Worm (Caenorhabditis elegans) whole organism, late embryonic: ENCODE results near the gene M162.7.

Experiments used
- C38D4.7 ChIP-seq: fragments of 200-800 bp; sonication (Bioruptor generic); optimal IDR thresholded peaks from 2 replicates; lab custom pipeline; 2018; ENCODE audit warnings: mild to moderate bottlenecking, missing genetic modification characterization, moderate library complexity, missing compliant biosample characterization
- F13H6.1 ChIP-seq: sonication (generic microtip); optimal IDR thresholded peaks from 2 replicates; lab custom pipeline; 2016; ENCODE audit warnings: missing genetic modification characterization, missing compliant biosample characterization
- K02D7.2 ChIP-seq: sonication (generic microtip); optimal IDR thresholded peaks from 2 replicates; lab custom pipeline; 2017; ENCODE audit warnings: mild to moderate bottlenecking, missing genetic modification characterization, missing compliant biosample characterization
- K09A11.1 ChIP-seq: sonication (generic microtip); optimal IDR thresholded peaks from 2 replicates; lab custom pipeline; 2017; ENCODE audit warnings: antibody characterized with exemption, mild to moderate bottlenecking, missing genetic modification characterization, missing compliant biosample characterization; ENCODE audit not compliant: insufficient read depth
- ceh-14 ChIP-seq: sonication (generic microtip); optimal IDR thresholded peaks from 2 replicates; lab custom pipeline; 2016; ENCODE audit warnings: missing genotype, missing genetic modification characterization, missing compliant biosample characterization
- ceh-22 ChIP-seq: sonication (generic microtip); optimal IDR thresholded peaks from 2 replicates; lab custom pipeline; 2017; ENCODE audit warnings: missing biosample characterization, missing genetic modification characterization
- ceh-30 ChIP-seq: fragments of 150-350 bp; optimal IDR thresholded peaks from 2 replicates; lab custom pipeline; 2014; ENCODE audit warnings: missing biosample characterization, missing genetic modification characterization
- ceh-45 ChIP-seq: fragments of 200-800 bp; sonication (Bioruptor generic); IDR thresholded peaks from 2 replicates; pipeline ENCODE4 v1.3.6; 2022; ENCODE audit warnings: missing genetic modification reagents, missing genetic modification characterization, missing compliant biosample characterization
- ceh-6 ChIP-seq: fragments of 200-800 bp; sonication (Bioruptor generic); optimal IDR thresholded peaks from 2 replicates; lab custom pipeline; 2018; ENCODE audit warnings: mild to moderate bottlenecking, missing genetic modification characterization, missing compliant biosample characterization
- ceh-9 ChIP-seq: sonication (generic microtip); optimal IDR thresholded peaks from 2 replicates; lab custom pipeline; 2016; ENCODE audit warnings: mild to moderate bottlenecking, missing genetic modification characterization, inconsistent platforms, missing compliant biosample characterization
- dve-1 ChIP-seq: sonication (generic microtip); optimal IDR thresholded peaks from 2 replicates; lab custom pipeline; 2017; ENCODE audit warnings: antibody characterized with exemption, mild to moderate bottlenecking, missing genetic modification characterization, missing compliant biosample characterization
- elt-4 ChIP-seq: sonication (generic microtip); optimal IDR thresholded peaks from 2 replicates; lab custom pipeline; 2016; ENCODE audit warnings: missing genetic modification characterization, missing compliant biosample characterization
- ets-4 ChIP-seq: sonication (generic microtip); optimal IDR thresholded peaks from 2 replicates; lab custom pipeline; 2016; ENCODE audit warnings: missing genetic modification characterization, missing compliant biosample characterization
- eyg-1 ChIP-seq: sonication (generic microtip); optimal IDR thresholded peaks from 2 replicates; lab custom pipeline; 2016; ENCODE audit warnings: missing genotype, missing genetic modification characterization, missing compliant biosample characterization
- fax-1 ChIP-seq: sonication (generic microtip); optimal IDR thresholded peaks from 2 replicates; lab custom pipeline; 2016; ENCODE audit warnings: missing genotype, missing genetic modification characterization, missing compliant biosample characterization
- fkh-6 ChIP-seq: sonication (generic microtip); optimal IDR thresholded peaks from 2 replicates; lab custom pipeline; 2016; ENCODE audit warnings: missing genetic modification characterization, missing compliant biosample characterization
- gmeb-2 ChIP-seq: sonication (generic microtip); optimal IDR thresholded peaks from 2 replicates; lab custom pipeline; 2016; ENCODE audit warnings: missing genetic modification characterization, inconsistent platforms, missing compliant biosample characterization
- hlh-30 ChIP-seq: sonication (generic microtip); optimal IDR thresholded peaks from 2 replicates; lab custom pipeline; 2017; ENCODE audit warnings: antibody characterized with exemption, missing genetic modification characterization, missing compliant biosample characterization; ENCODE audit not compliant: insufficient read depth
- hlh-6 ChIP-seq: sonication (generic microtip); optimal IDR thresholded peaks from 2 replicates; lab custom pipeline; 2016; ENCODE audit warnings: missing genotype, missing genetic modification characterization, missing compliant biosample characterization
- hlh-8 ChIP-seq: sonication (generic microtip); optimal IDR thresholded peaks from 2 replicates; lab custom pipeline; 2016; ENCODE audit warnings: missing genotype, missing genetic modification characterization, missing compliant biosample characterization
- madf-2 ChIP-seq: sonication (generic microtip); optimal IDR thresholded peaks from 2 replicates; lab custom pipeline; 2017; ENCODE audit warnings: missing genetic modification characterization, missing compliant biosample characterization
- mec-3 ChIP-seq: sonication (generic microtip); optimal IDR thresholded peaks from 2 replicates; lab custom pipeline; 2016; ENCODE audit warnings: borderline replicate concordance, missing genetic modification characterization, missing compliant biosample characterization
- nfya-1 ChIP-seq: sonication (generic microtip); optimal IDR thresholded peaks from 2 replicates; lab custom pipeline; 2017; ENCODE audit warnings: missing genetic modification characterization, mild to moderate bottlenecking, missing compliant biosample characterization, antibody characterized with exemption, moderate library complexity
- nhr-232 ChIP-seq: sonication (generic microtip); optimal IDR thresholded peaks from 2 replicates; lab custom pipeline; 2016; ENCODE audit warnings: missing genetic modification characterization, missing compliant biosample characterization
- pag-3 ChIP-seq: sonication (generic microtip); optimal IDR thresholded peaks from 2 replicates; lab custom pipeline; 2016; ENCODE audit warnings: missing compliant biosample characterization, missing genetic modification characterization, borderline replicate concordance
- pha-4 ChIP-seq: fragments of 150-350 bp; optimal IDR thresholded peaks from 2 replicates; lab custom pipeline; 2018; ENCODE audit warnings: missing biosample characterization, missing genetic modification reagents, missing genetic modification characterization
- ref-2 ChIP-seq: sonication (generic microtip); optimal IDR thresholded peaks from 2 replicates; lab custom pipeline; 2016; ENCODE audit warnings: missing genetic modification characterization, missing compliant biosample characterization
- sdc-2 ChIP-seq: sonication (generic microtip); optimal IDR thresholded peaks from 2 replicates; lab custom pipeline; 2016; ENCODE audit warnings: missing genotype, missing genetic modification characterization, missing compliant biosample characterization
- sox-2 ChIP-seq: fragments of 200-800 bp; sonication (Bioruptor generic); IDR thresholded peaks from 2 replicates; pipeline ENCODE4 v1.3.6; 2022; ENCODE audit warnings: missing genetic modification reagents, missing genetic modification characterization, missing compliant biosample characterization
- ztf-16 ChIP-seq: sonication (generic microtip); optimal IDR thresholded peaks from 2 replicates; lab custom pipeline; 2017; ENCODE audit warnings: missing genetic modification characterization, missing compliant biosample characterization

The M162.7 gene

DNA sequence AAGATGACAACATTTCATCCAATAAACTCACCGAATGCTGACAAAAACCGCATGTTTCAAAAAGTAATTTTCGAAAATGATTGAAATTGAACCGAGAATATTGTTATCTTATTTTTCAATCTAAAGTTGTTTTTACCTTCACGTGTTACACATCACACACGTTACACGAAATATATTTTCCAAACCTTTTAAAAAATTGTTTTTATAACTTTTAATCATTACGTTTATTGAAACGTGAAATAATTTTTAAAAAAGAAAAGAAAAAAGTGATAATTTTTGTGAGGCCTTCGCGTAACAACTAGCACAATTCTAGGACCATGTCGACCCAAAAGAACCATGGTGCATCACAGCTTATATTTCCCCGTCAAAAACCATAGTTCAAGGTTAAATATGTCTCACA, at the start of gene M162.7:
TSS of gene M162.7 (minus strand) at position 101 of the 400 bp plus-strand sequence.
- TF ChIP-seq C38D4.7 (GFP tag; lab: Kevin White, UChicago), result no peak
- no peak for TF ChIP-seq pag-3 (tag; lab: Kevin White, UChicago)

DNA sequence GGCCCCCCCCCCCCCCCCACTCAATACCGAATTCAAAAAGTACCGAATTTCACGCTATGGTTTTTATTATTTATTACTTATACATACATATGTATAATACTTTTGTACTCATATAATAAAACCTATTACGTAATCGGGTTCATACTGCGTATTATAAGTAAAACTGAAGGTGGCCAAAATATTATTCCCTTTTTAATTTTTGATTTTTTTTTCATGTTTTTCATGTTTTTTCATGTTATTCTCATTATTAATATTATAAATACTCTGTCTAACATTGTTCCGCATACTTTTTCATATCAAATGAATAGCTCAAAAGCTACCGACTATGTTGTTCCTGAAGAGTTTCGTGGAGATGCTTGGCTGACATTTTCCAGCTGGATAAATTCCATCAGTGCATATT, 41.3 kb upstream of the M162.7 start, which contains the start of gene srw-38:
TSS of gene srw-38 (plus strand) at position 301 of the 400 bp plus-strand sequence.
- TF ChIP-seq ceh-6 (GFP tag; lab: Kevin White, UChicago), result no peak
- TF ChIP-seq madf-2 (tag; lab: Kevin White, UChicago), result no peak

DNA sequence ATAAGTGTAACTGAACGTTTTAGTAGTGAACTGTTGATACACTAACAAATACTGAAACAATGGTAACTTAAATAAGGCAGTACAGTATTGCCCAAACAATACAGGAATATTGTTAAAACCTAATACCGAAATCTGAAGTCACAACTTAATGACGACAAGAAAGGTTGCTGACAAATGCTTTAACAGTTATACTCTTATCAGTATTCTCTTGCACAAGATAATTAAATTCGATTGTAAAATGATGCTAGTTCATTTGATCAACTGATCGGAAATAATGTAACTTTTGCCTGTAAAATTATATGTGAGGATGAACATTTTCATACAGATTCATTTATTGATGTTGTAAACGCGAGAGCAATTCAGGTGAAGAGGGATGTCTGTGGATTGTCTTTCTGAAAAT, 36.8 kb upstream of the M162.7 start:
- no peak for TF ChIP-seq ceh-22 (tag; lab: Kevin White, UChicago)
- no peak for TF ChIP-seq sdc-2 (tag; lab: Kevin White, UChicago)
- TF ChIP-seq hlh-30, result no peak

DNA sequence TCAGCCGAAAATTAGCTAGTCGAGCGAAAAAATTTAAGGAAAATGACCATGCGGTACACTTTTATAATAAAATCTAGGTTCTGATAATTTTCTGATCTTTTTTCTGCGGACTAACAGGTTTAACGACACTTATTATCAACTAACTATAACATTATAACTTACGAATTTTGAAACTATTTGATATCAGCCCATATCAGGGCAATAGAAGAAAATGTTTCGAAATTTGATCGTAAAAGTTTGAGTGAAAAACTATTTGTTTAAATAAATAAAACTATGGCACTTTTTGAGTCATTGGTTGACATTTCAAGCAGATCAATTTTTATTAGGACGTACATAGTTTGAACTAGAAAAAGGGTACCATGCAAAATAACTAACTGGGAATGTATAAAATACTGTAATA, 36.0 kb upstream of the M162.7 start, which contains the start of gene pcp-4:
TSS of gene pcp-4 (minus strand) at position 197 of the 400 bp plus-strand sequence.
- TF ChIP-seq ref-2 (tag; lab: Kevin White, UChicago) (no peak), nhr-232 (tag; lab: Kevin White, UChicago) (no peak), mec-3 (no peak), ceh-45 (GFP tag; lab: Robert Waterston, UW) (no peak), K09A11.1 (tag; lab: Kevin White, UChicago) (no peak), nfya-1 (tag; lab: Kevin White, UChicago) (no peak), sox-2 (GFP tag; lab: Robert Waterston, UW) (no peak), elt-4 (tag; lab: Kevin White, UChicago) (no peak), gmeb-2 (tag; lab: Kevin White, UChicago) (no peak), ztf-16 (tag; lab: Kevin White, UChicago) (no peak), fkh-6 (tag; lab: Kevin White, UChicago) (no peak), K02D7.2 (tag; lab: Kevin White, UChicago) (no peak), pha-4 (no peak), dve-1 (tag; lab: Kevin White, UChicago) (no peak), ceh-9 (tag; lab: Kevin White, UChicago) (no peak)

DNA sequence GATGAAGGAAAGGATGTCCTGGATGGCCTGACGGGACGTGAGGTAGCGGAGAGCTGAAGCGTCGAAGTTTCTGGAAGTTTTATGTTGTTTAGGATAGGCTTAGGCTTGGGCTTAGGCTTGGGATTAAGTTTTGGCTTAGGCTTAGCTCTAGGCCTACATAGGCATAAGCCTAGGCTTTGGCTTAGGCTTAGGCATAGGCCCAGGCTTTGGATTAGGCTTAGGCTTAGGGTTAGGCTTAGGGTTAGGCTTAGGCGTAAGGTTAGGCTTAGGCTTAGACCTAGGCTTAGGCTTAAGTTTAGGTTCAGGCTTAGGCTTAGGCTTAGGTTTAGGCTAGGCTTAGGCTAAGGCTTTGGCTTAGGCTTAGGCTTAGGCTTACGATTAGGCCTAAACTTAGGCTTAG, 34.4 kb upstream of the M162.7 start:
- TF ChIP-seq dve-1 (tag; lab: Kevin White, UChicago) (peak; percentile 71), ref-2 (tag; lab: Kevin White, UChicago) (no peak), pag-3 (tag; lab: Kevin White, UChicago) (peak; percentile 42)

DNA sequence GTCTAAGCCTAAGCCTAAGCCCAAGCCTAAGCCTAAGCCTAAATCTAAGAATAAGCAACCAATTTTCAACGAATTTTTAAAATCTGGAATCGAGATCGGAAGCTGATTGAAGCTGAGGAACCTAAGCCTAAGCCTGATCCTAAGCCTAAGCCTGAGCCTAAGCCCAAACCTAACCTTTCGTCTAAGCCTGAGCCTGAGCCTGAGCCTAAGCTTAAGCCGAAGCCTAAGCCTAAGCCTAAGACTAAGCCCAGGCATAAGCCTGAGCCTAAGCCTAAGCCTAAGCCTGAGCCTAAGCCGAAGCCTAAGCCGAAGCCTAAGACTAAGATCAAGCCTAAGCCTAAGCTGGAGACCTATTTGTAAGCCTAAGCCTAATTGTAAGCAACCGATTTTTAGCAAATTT, 32.6 kb upstream of the M162.7 start:
- TF ChIP-seq ztf-16 (tag; lab: Kevin White, UChicago), result no peak
- peak; percentile 57 for TF ChIP-seq dve-1 (tag; lab: Kevin White, UChicago)

DNA sequence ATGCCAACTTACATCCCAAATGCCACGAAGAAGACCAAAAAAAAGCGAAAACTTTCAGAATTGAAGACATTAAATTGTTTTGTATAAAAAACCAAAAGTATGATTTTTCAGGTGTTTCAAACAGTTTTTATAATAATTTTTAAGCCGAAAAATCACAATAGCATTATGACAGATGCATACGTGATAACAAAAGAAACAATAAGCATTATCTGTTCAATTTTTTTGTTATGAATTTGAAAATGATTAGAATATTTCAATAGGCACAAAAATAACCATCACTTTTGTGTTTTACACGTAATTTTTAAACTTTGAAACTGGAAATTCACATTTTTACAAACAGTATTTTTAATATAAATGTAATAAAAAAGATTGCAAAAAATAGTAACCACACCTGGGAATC, 27.3 kb upstream of the M162.7 start, which contains the start of gene Y116F11B.17:
TSS of gene Y116F11B.17 (minus strand) at position 101 of the 400 bp plus-strand sequence.
- TF ChIP-seq gmeb-2 (tag; lab: Kevin White, UChicago) (no peak), hlh-8 (tag; lab: Kevin White, UChicago) (no peak), ceh-14 (tag; lab: Kevin White, UChicago) (no peak), nhr-232 (tag; lab: Kevin White, UChicago) (no peak), fax-1 (tag; lab: Kevin White, UChicago) (no peak), ets-4 (tag; lab: Kevin White, UChicago) (no peak), ceh-22 (tag; lab: Kevin White, UChicago) (no peak), ceh-30 (no peak), F13H6.1 (tag; lab: Kevin White, UChicago) (no peak), madf-2 (tag; lab: Kevin White, UChicago) (no peak), hlh-6 (tag; lab: Kevin White, UChicago) (no peak), eyg-1 (tag; lab: Kevin White, UChicago) (no peak)
